Worm (Caenorhabditis elegans) whole organism, mixed stage, embryonic: ENCODE data around the gene F31D5.7.
A peak's percentile ranks its signal among the peaks of the same experiment; 100 is the strongest.

Source experiments
- M03D4.4 ChIP-seq: sonication (generic microtip); optimal IDR thresholded peaks from 2 replicates; lab custom pipeline; 2017; ENCODE audit warnings: mild to moderate bottlenecking, missing genetic modification characterization, missing compliant biosample characterization
- bed-3 ChIP-seq: fragments of 200-800 bp; sonication (Bioruptor generic); optimal IDR thresholded peaks from 3 replicates; lab custom pipeline; 2018; ENCODE audit warnings: mild to moderate bottlenecking, missing genetic modification characterization, moderate library complexity, missing compliant biosample characterization
- blmp-1 ChIP-seq: fragments of 150-350 bp; optimal IDR thresholded peaks from 2 replicates; lab custom pipeline; 2014; ENCODE audit warnings: missing biosample characterization, missing genetic modification characterization
- ceh-39 ChIP-seq: fragments of 150-350 bp; optimal IDR thresholded peaks from 2 replicates; lab custom pipeline; 2014; ENCODE audit warnings: missing biosample characterization, missing genetic modification characterization
- ceh-43 ChIP-seq: fragments of 200-800 bp; sonication (Bioruptor generic); optimal IDR thresholded peaks from 2 replicates; lab custom pipeline; 2018; ENCODE audit warnings: mild to moderate bottlenecking, missing genetic modification characterization, moderate library complexity, missing compliant biosample characterization
- ceh-83 ChIP-seq: fragments of 200-800 bp; sonication (Bioruptor generic); optimal IDR thresholded peaks from 2 replicates; lab custom pipeline; 2018; ENCODE audit warnings: mild to moderate bottlenecking, missing genetic modification characterization, missing compliant biosample characterization
- cnd-1 ChIP-seq: fragments of 200-800 bp; sonication (Bioruptor generic); optimal IDR thresholded peaks from 2 replicates; lab custom pipeline; 2018; ENCODE audit warnings: mild to moderate bottlenecking, missing genetic modification characterization, missing compliant biosample characterization
- drap-1 ChIP-seq: fragments of 200-800 bp; sonication (Bioruptor generic); optimal IDR thresholded peaks from 3 replicates; lab custom pipeline; 2018; ENCODE audit warnings: mild to moderate bottlenecking, missing genetic modification characterization, missing compliant biosample characterization
- elt-1 ChIP-seq: sonication (generic microtip); optimal IDR thresholded peaks from 2 replicates; lab custom pipeline; 2017; ENCODE audit warnings: missing genetic modification characterization, mild to moderate bottlenecking, missing compliant biosample characterization, antibody characterized with exemption, moderate library complexity, borderline replicate concordance; ENCODE audit not compliant: insufficient read depth
- elt-3 ChIP-seq: fragments of 150-350 bp; optimal IDR thresholded peaks from 2 replicates; lab custom pipeline; 2014; ENCODE audit warnings: missing biosample characterization, missing genetic modification characterization
- flh-1 ChIP-seq: fragments of 200-800 bp; sonication (Bioruptor generic); optimal IDR thresholded peaks from 2 replicates; lab custom pipeline; 2018; ENCODE audit warnings: mild to moderate bottlenecking, missing genetic modification characterization, moderate library complexity, missing compliant biosample characterization
- ham-2 ChIP-seq: fragments of 200-800 bp; sonication (Bioruptor generic); optimal IDR thresholded peaks from 2 replicates; lab custom pipeline; 2018; ENCODE audit warnings: mild to moderate bottlenecking, missing genetic modification characterization, missing compliant biosample characterization
- hlh-1 ChIP-seq: fragments of 150-350 bp; optimal IDR thresholded peaks from 2 replicates; lab custom pipeline; 2014; ENCODE audit warnings: missing biosample characterization, missing genetic modification reagents, missing genetic modification characterization
- lin-13 ChIP-seq: fragments of 150-350 bp; optimal IDR thresholded peaks from 2 replicates; lab custom pipeline; 2014; ENCODE audit warnings: missing biosample characterization, missing genetic modification characterization
- lin-32 ChIP-seq: fragments of 200-800 bp; sonication (Bioruptor generic); optimal IDR thresholded peaks from 2 replicates; lab custom pipeline; 2018; ENCODE audit warnings: mild to moderate bottlenecking, missing genetic modification characterization, missing compliant biosample characterization
- lsy-2 ChIP-seq: fragments of 150-350 bp; optimal IDR thresholded peaks from 2 replicates; lab custom pipeline; 2014; ENCODE audit warnings: missing biosample characterization, missing genetic modification characterization
- mab-5 ChIP-seq: fragments of 150-350 bp; optimal IDR thresholded peaks from 2 replicates; lab custom pipeline; 2014; ENCODE audit warnings: missing biosample characterization, missing genetic modification characterization
- mep-1 ChIP-seq: fragments of 150-350 bp; optimal IDR thresholded peaks from 2 replicates; lab custom pipeline; 2017; ENCODE audit warnings: missing biosample characterization, missing genetic modification reagents, missing genetic modification characterization, inconsistent platforms
- mls-2 ChIP-seq: sonication (generic microtip); optimal IDR thresholded peaks from 2 replicates; lab custom pipeline; 2016; ENCODE audit warnings: mild to moderate bottlenecking, missing genetic modification characterization, moderate library complexity, missing compliant biosample characterization
- nhr-12 ChIP-seq: fragments of 150-350 bp; optimal IDR thresholded peaks from 2 replicates; lab custom pipeline; 2014; ENCODE audit warnings: missing biosample characterization, missing genetic modification characterization
- nhr-2 ChIP-seq: fragments of 150-350 bp; optimal IDR thresholded peaks from 2 replicates; lab custom pipeline; 2014; ENCODE audit warnings: missing biosample characterization, missing genetic modification characterization
- nhr-28 ChIP-seq: fragments of 150-350 bp; optimal IDR thresholded peaks from 2 replicates; lab custom pipeline; 2014; ENCODE audit warnings: missing biosample characterization, missing genetic modification characterization
- nhr-76 ChIP-seq: sonication (generic microtip); optimal IDR thresholded peaks from 2 replicates; lab custom pipeline; 2017; ENCODE audit warnings: missing biosample characterization, missing genetic modification characterization
- pha-4 ChIP-seq: fragments of 150-350 bp; optimal IDR thresholded peaks from 2 replicates; lab custom pipeline; 2018; ENCODE audit warnings: missing biosample characterization, missing genetic modification reagents, missing genetic modification characterization
- sem-2 ChIP-seq: fragments of 200-800 bp; sonication (Bioruptor generic); optimal IDR thresholded peaks from 2 replicates; lab custom pipeline; 2018; ENCODE audit warnings: mild to moderate bottlenecking, missing genetic modification characterization, missing compliant biosample characterization
- snpc-4 ChIP-seq: fragments of 150-350 bp; optimal IDR thresholded peaks from 2 replicates; lab custom pipeline; 2014; ENCODE audit warnings: missing biosample characterization, missing genetic modification characterization
- sptf-1 ChIP-seq: sonication (generic microtip); optimal IDR thresholded peaks from 2 replicates; lab custom pipeline; 2017; ENCODE audit warnings: mild to moderate bottlenecking, missing genetic modification characterization, moderate library complexity, missing compliant biosample characterization
- tbx-8 ChIP-seq: fragments of 200-800 bp; sonication (Bioruptor generic); optimal IDR thresholded peaks from 2 replicates; lab custom pipeline; 2018; ENCODE audit warnings: mild to moderate bottlenecking, missing genetic modification characterization, moderate library complexity, missing compliant biosample characterization
- unc-120 ChIP-seq: sonication (generic microtip); optimal IDR thresholded peaks from 2 replicates; lab custom pipeline; 2017; ENCODE audit warnings: missing genetic modification characterization, missing compliant biosample characterization; ENCODE audit not compliant: poor library complexity, severe bottlenecking
- unc-39 ChIP-seq: fragments of 150-350 bp; optimal IDR thresholded peaks from 2 replicates; lab custom pipeline; 2014; ENCODE audit warnings: missing biosample characterization, missing genetic modification characterization
- unc-62 ChIP-seq: fragments of 150-350 bp; optimal IDR thresholded peaks from 2 replicates; lab custom pipeline; 2014; ENCODE audit warnings: missing biosample characterization, missing genetic modification reagents, missing genetic modification characterization
- zip-8 ChIP-seq: fragments of 150-350 bp; optimal IDR thresholded peaks from 2 replicates; lab custom pipeline; 2014; ENCODE audit warnings: missing biosample characterization, missing genetic modification characterization
- ztf-11 ChIP-seq: fragments of 150-350 bp; optimal IDR thresholded peaks from 2 replicates; lab custom pipeline; 2014; ENCODE audit warnings: missing biosample characterization, missing genetic modification characterization

Gene F31D5.7

DNA sequence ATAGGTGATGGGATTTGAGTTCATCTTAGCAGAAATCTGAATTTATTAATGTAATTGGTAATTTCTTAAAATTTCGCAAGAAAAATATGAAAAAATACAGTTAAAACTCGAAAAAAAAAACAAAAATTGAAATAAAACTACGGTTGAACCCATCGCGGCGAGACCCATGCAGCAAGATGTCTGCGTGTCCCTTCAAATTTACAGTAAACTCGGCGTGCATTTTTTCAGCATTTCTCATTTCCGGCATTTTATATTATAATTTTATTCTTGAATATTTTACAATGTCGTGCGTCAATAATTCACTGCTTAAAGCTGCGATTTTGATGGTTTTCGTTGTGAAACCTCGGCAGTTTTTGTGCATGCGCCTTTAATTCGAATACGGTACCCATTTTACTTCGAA lies 24.7 kb downstream of the F31D5.7 start, which contains the start of gene fbxc-43:
Gene fbxc-43, minus strand, starts transcription at position 38 of the 400 bp plus-strand sequence.
- TF ChIP-seq unc-62 (GFP tag; lab: Kevin White, UChicago) (no peak), flh-1 (GFP tag; lab: Kevin White, UChicago) (no peak), elt-3 (tag; lab: Kevin White, UChicago) (no peak), nhr-2 (tag; lab: Kevin White, UChicago) (no peak), nhr-28 (tag; lab: Kevin White, UChicago) (no peak), ztf-11 (tag; lab: Kevin White, UChicago) (no peak), blmp-1 (tag; lab: Kevin White, UChicago) (no peak), sptf-1 (no peak), nhr-12 (tag; lab: Kevin White, UChicago) (no peak), sem-2 (GFP tag; lab: Kevin White, UChicago) (no peak)

DNA sequence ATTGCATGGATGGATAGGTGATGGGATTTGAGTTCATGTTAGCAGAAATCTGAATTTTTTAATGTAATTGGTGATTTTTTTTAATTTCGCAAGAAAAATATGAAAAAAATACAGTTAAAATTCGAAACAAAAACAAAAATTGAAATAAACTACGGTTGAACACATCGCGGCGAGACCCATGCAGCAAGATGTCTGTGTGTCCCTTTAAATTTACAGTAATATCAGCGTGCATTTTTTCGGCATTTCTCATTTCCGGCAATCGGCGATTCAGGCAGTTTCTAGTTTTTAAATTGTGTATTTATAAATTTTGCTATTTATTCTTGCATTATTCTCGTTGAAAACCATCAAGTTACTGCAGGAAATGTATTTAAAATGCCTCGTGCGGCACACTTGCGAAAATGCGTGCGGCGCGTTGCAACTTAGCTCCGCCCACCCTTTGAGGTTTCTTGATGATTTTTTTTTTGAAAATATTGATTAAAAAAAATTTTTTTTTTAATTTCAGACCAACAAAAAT lies 26.5 kb downstream of the F31D5.7 start, which contains the start of the genes fbxc-44 and C16A11.2:
Gene fbxc-44, minus strand, starts transcription at position 51 of the 514 bp plus-strand sequence.
Gene C16A11.2, plus strand, starts transcription at position 503 of the 514 bp plus-strand sequence.
- TF ChIP-seq flh-1 (GFP tag; lab: Kevin White, UChicago) = no peak
- TF ChIP-seq ceh-83 (GFP tag; lab: Kevin White, UChicago) = peak; percentile 76
- TF ChIP-seq elt-3 (tag; lab: Kevin White, UChicago) = no peak
- TF ChIP-seq lin-13 (tag; lab: Kevin White, UChicago) = peak; percentile 27
- TF ChIP-seq tbx-8 (GFP tag; lab: Kevin White, UChicago) = no peak
- peak; percentile 21 for TF ChIP-seq blmp-1 (tag; lab: Kevin White, UChicago)
- peak; percentile 49 for TF ChIP-seq drap-1
- peak; percentile 40 for TF ChIP-seq ham-2 (GFP tag; lab: Kevin White, UChicago)
- TF ChIP-seq ceh-43 (GFP tag; lab: Kevin White, UChicago) = peak; percentile 76
- peak; percentile 85 for TF ChIP-seq M03D4.4
- no peak for TF ChIP-seq nhr-28 (tag; lab: Kevin White, UChicago)
- peak; percentile 60 for TF ChIP-seq bed-3 (GFP tag; lab: Kevin White, UChicago)
- TF ChIP-seq hlh-1 = peak; percentile 40
- TF ChIP-seq mls-2 (tag; lab: Kevin White, UChicago) = peak; percentile 69
- TF ChIP-seq lin-32 (GFP tag; lab: Kevin White, UChicago) = peak; percentile 0
- peak; percentile 54 for TF ChIP-seq cnd-1 (tag; lab: Kevin White, UChicago)
- TF ChIP-seq nhr-76 = no peak
- TF ChIP-seq unc-120 (tag; lab: Kevin White, UChicago) = peak; percentile 29
- TF ChIP-seq ztf-11 (tag; lab: Kevin White, UChicago) = peak; percentile 54
- TF ChIP-seq nhr-2 (tag; lab: Kevin White, UChicago) = no peak
- peak; percentile 55 for TF ChIP-seq mab-5 (tag; lab: Kevin White, UChicago)
- TF ChIP-seq nhr-12 (tag; lab: Kevin White, UChicago) = no peak
- TF ChIP-seq unc-62 (GFP tag; lab: Kevin White, UChicago) = no peak
- peak; percentile 15 for TF ChIP-seq sem-2 (GFP tag; lab: Kevin White, UChicago)
- peak; percentile 69 for TF ChIP-seq mep-1 (tag; lab: Kevin White, UChicago)
- TF ChIP-seq zip-8 (tag; lab: Kevin White, UChicago) = no peak
- no peak for TF ChIP-seq ceh-39
- TF ChIP-seq elt-1 (tag; lab: Kevin White, UChicago) = peak; percentile 12
- TF ChIP-seq pha-4 = no peak
- TF ChIP-seq snpc-4 (tag; lab: Kevin White, UChicago) = no peak
- TF ChIP-seq lsy-2 (tag; lab: Kevin White, UChicago) = peak; percentile 58
- TF ChIP-seq sptf-1 = peak; percentile 89

DNA sequence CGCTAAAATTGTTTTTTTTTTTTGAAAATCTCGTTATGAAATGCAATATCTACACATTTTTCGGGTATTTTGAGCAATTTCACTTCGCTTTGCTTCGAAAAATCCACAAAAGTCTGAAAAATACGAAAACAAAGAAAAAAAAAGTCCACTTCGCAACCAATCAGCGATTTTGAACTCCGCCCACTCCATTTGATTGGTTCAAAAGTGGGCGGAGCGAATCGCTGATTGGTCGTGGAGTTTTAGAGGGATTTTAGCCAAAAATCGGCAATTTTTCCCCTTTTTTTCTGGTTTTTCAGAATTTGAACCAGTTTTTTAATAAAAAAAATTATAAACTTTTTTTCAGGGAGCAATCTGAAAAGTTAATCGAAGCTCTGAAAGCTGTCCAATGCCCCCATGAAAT lies 27.8 kb downstream of the F31D5.7 start:
- TF ChIP-seq pha-4 (no peak), ceh-43 (GFP tag; lab: Kevin White, UChicago) (no peak), unc-62 (GFP tag; lab: Kevin White, UChicago) (no peak), cnd-1 (tag; lab: Kevin White, UChicago) (no peak), elt-1 (tag; lab: Kevin White, UChicago) (no peak)

DNA sequence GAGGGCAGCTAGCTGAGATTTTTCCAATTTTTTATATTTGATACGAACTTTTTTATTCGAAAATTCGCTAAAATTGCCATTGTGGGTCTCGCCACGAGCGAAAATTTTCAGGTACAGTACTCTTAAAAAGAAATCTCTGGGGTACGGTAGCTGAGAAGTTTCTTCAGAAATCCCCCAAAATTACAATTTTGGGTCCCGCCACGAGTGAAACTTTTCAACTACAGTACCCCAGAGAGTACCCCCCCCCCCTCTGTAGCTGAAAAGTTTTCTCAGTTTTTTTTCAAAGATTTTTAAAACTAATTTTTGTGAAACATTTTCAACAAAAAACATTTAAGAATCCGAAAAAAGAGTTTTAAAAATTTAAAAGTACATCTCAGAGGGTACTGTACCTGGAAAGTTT lies 33.7 kb downstream of the F31D5.7 start:
- TF ChIP-seq cnd-1 (tag; lab: Kevin White, UChicago) (no peak), lsy-2 (tag; lab: Kevin White, UChicago) (no peak), unc-120 (tag; lab: Kevin White, UChicago) (no peak), unc-39 (no peak), lin-13 (tag; lab: Kevin White, UChicago) (no peak), mab-5 (tag; lab: Kevin White, UChicago) (no peak), nhr-12 (tag; lab: Kevin White, UChicago) (no peak), lin-32 (GFP tag; lab: Kevin White, UChicago) (no peak), unc-62 (GFP tag; lab: Kevin White, UChicago) (no peak), ceh-39 (no peak), blmp-1 (tag; lab: Kevin White, UChicago) (no peak), nhr-2 (tag; lab: Kevin White, UChicago) (no peak), snpc-4 (tag; lab: Kevin White, UChicago) (no peak), ceh-43 (GFP tag; lab: Kevin White, UChicago) (no peak), M03D4.4 (no peak), sem-2 (GFP tag; lab: Kevin White, UChicago) (no peak), ceh-83 (GFP tag; lab: Kevin White, UChicago) (no peak), mep-1 (tag; lab: Kevin White, UChicago) (no peak), elt-3 (tag; lab: Kevin White, UChicago) (no peak)
